Fruit fly (Drosophila melanogaster) whole organism, prepupa: ENCODE results near the gene Spindly.

Source experiments
- Blimp-1 ChIP-seq: fragments of 200-800 bp; sonication (Bioruptor generic); optimal IDR thresholded peaks from 3 replicates; lab custom pipeline; 2017; ENCODE audit warnings: missing biosample characterization, missing genetic modification characterization, mild to moderate bottlenecking, moderate library complexity, missing genetic modification reagents
- CG10631 ChIP-seq: fragments of 200-800 bp; sonication (Bioruptor generic); optimal IDR thresholded peaks from 2 replicates; lab custom pipeline; 2016; ENCODE audit warnings: missing biosample characterization, missing genetic modification characterization
- CG10669 ChIP-seq: fragments of 200-800 bp; sonication (Bioruptor generic); optimal IDR thresholded peaks from 3 replicates; lab custom pipeline; 2018; ENCODE audit warnings: missing biosample characterization, mild to moderate bottlenecking, missing genetic modification characterization, moderate library complexity
- CG11294 ChIP-seq: fragments of 200-800 bp; sonication (Bioruptor generic); IDR thresholded peaks from 2 replicates; pipeline ENCODE4 v1.3.6; 2022; ENCODE audit warnings: missing biosample characterization, missing genetic modification characterization
- CG11762 ChIP-seq: fragments of 200-800 bp; sonication (Bioruptor generic); optimal IDR thresholded peaks from 3 replicates; lab custom pipeline; 2016; ENCODE audit warnings: missing biosample characterization, missing genetic modification characterization; ENCODE audit not compliant: insufficient read depth
- CG11902 ChIP-seq: fragments of 200-800 bp; sonication (Bioruptor generic); optimal IDR thresholded peaks from 3 replicates; lab custom pipeline; 2016; ENCODE audit warnings: missing biosample characterization, missing genetic modification characterization
- CG15336 ChIP-seq: fragments of 200-800 bp; sonication (Bioruptor generic); IDR thresholded peaks from 2 replicates; pipeline ENCODE4 v1.3.6; 2022; ENCODE audit warnings: missing biosample characterization, missing genetic modification characterization
- CG1621 ChIP-seq: fragments of 200-800 bp; sonication (Bioruptor generic); optimal IDR thresholded peaks from 3 replicates; lab custom pipeline; 2018; ENCODE audit warnings: missing biosample characterization, mild to moderate bottlenecking, missing genetic modification characterization
- CG16779 ChIP-seq: fragments of 200-800 bp; sonication (Bioruptor generic); optimal IDR thresholded peaks from 3 replicates; lab custom pipeline; 2017; ENCODE audit warnings: missing biosample characterization, mild to moderate bottlenecking, missing genetic modification characterization
- CG3032 ChIP-seq: fragments of 200-800 bp; optimal IDR thresholded peaks from 2 replicates; lab custom pipeline; 2019; ENCODE audit warnings: missing biosample characterization, mild to moderate bottlenecking, missing genetic modification characterization, moderate library complexity
- CG31627 ChIP-seq: fragments of 200-800 bp; sonication (Bioruptor generic); optimal IDR thresholded peaks from 3 replicates; lab custom pipeline; 2016; ENCODE audit warnings: missing biosample characterization, missing genetic modification characterization
- CG32006 ChIP-seq: fragments of 200-800 bp; sonication (Bioruptor generic); optimal IDR thresholded peaks from 3 replicates; lab custom pipeline; 2017; ENCODE audit warnings: missing biosample characterization, mild to moderate bottlenecking, missing genetic modification characterization
- CG34406 ChIP-seq: fragments of 200-800 bp; sonication (Bioruptor generic); optimal IDR thresholded peaks from 3 replicates; lab custom pipeline; 2016; ENCODE audit warnings: missing biosample characterization, missing genetic modification characterization
- CG6163 ChIP-seq: fragments of 200-800 bp; sonication (Bioruptor generic); IDR thresholded peaks from 3 replicates; pipeline ENCODE4 v1.3.6; 2022; ENCODE audit warnings: missing biosample characterization, missing genetic modification characterization
- CG6276 ChIP-seq: fragments of 200-800 bp; sonication (Bioruptor generic); optimal IDR thresholded peaks from 2 replicates; lab custom pipeline; 2017; ENCODE audit warnings: missing biosample characterization, mild to moderate bottlenecking, missing genetic modification characterization
- CG6792 ChIP-seq: fragments of 200-800 bp; sonication (Bioruptor generic); optimal IDR thresholded peaks from 3 replicates; lab custom pipeline; 2016; ENCODE audit warnings: missing biosample characterization, missing genetic modification characterization
- CG6808 ChIP-seq: fragments of 200-800 bp; sonication (Bioruptor generic); optimal IDR thresholded peaks from 3 replicates; lab custom pipeline; 2017; ENCODE audit warnings: missing biosample characterization, missing genetic modification characterization, mild to moderate bottlenecking, moderate library complexity, missing genetic modification reagents
- CG6854 ChIP-seq: fragments of 200-800 bp; sonication (Bioruptor generic); optimal IDR thresholded peaks from 2 replicates; lab custom pipeline; 2017; ENCODE audit warnings: missing biosample characterization, mild to moderate bottlenecking, missing genetic modification characterization
- CG7368 ChIP-seq: fragments of 200-800 bp; sonication (Bioruptor generic); optimal IDR thresholded peaks from 3 replicates; lab custom pipeline; 2016; ENCODE audit warnings: missing biosample characterization, missing genetic modification characterization
- CG8119 ChIP-seq: fragments of 200-800 bp; sonication (Bioruptor generic); IDR thresholded peaks from 3 replicates; pipeline ENCODE4 v1.3.6; 2022; ENCODE audit warnings: missing biosample characterization, missing genetic modification characterization
- CG8319 ChIP-seq: fragments of 200-800 bp; sonication (Bioruptor generic); optimal IDR thresholded peaks from 3 replicates; lab custom pipeline; 2016; ENCODE audit warnings: missing biosample characterization, missing genetic modification characterization
- CG8632 ChIP-seq: fragments of 200-800 bp; sonication (Bioruptor generic); optimal IDR thresholded peaks from 3 replicates; lab custom pipeline; 2016; ENCODE audit warnings: missing biosample characterization, missing genetic modification characterization
- CG9139 ChIP-seq: fragments of 200-800 bp; sonication (Bioruptor generic); optimal IDR thresholded peaks from 3 replicates; lab custom pipeline; 2017; ENCODE audit warnings: missing biosample characterization, mild to moderate bottlenecking, missing genetic modification characterization
- Eip75B ChIP-seq: fragments of 200-800 bp; sonication (Bioruptor generic); optimal IDR thresholded peaks from 3 replicates; lab custom pipeline; 2016; ENCODE audit warnings: missing biosample characterization, missing genetic modification characterization
- Eip78C ChIP-seq: fragments of 200-800 bp; sonication (Bioruptor generic); peaks from one replicate; lab custom pipeline; 2016; ENCODE audit warnings: missing biosample characterization, missing genetic modification characterization
- Eip93F ChIP-seq: fragments of 200-800 bp; sonication (Bioruptor generic); optimal IDR thresholded peaks from 2 replicates; lab custom pipeline; 2016; ENCODE audit warnings: missing biosample characterization, mild to moderate bottlenecking, missing genetic modification characterization
- Ets21C ChIP-seq: fragments of 200-800 bp; sonication (Bioruptor generic); optimal IDR thresholded peaks from 3 replicates; lab custom pipeline; 2016; ENCODE audit warnings: missing biosample characterization, missing genetic modification characterization
- Ets96B ChIP-seq: fragments of 200-800 bp; optimal IDR thresholded peaks from 2 replicates; lab custom pipeline; 2019; ENCODE audit warnings: missing biosample characterization, mild to moderate bottlenecking, missing genetic modification characterization, moderate library complexity
- Gug ChIP-seq: fragments of 200-800 bp; sonication (Bioruptor generic); IDR thresholded peaks from 2 replicates; pipeline ENCODE4 v1.3.6; 2022; ENCODE audit warnings: missing biosample characterization, missing genetic modification characterization
- Hr38 ChIP-seq: sonication (Bioruptor generic); optimal IDR thresholded peaks from 2 replicates; lab custom pipeline; 2016; ENCODE audit warnings: missing biosample characterization, missing genetic modification characterization
- Hr39 ChIP-seq: fragments of 200-800 bp; sonication (Bioruptor generic); optimal IDR thresholded peaks from 2 replicates; lab custom pipeline; 2016; ENCODE audit warnings: missing biosample characterization, missing genetic modification characterization
- Lpt ChIP-seq: fragments of 200-800 bp; sonication (Bioruptor generic); optimal IDR thresholded peaks from 3 replicates; lab custom pipeline; 2016; ENCODE audit warnings: missing biosample characterization, missing genetic modification characterization
- Met ChIP-seq: fragments of 200-800 bp; sonication (Bioruptor generic); optimal IDR thresholded peaks from 3 replicates; lab custom pipeline; 2016; ENCODE audit warnings: missing biosample characterization, missing genetic modification characterization
- OdsH ChIP-seq: fragments of 200-800 bp; sonication (Bioruptor generic); optimal IDR thresholded peaks from 3 replicates; lab custom pipeline; 2016; ENCODE audit warnings: missing biosample characterization, missing genetic modification characterization
- Sox102F ChIP-seq: fragments of 200-800 bp; sonication (Bioruptor generic); optimal IDR thresholded peaks from 2 replicates; lab custom pipeline; 2016; ENCODE audit warnings: missing biosample characterization, mild to moderate bottlenecking, missing genetic modification characterization
- Sox14 ChIP-seq: fragments of 200-800 bp; sonication (Bioruptor generic); optimal IDR thresholded peaks from 3 replicates; lab custom pipeline; 2016; ENCODE audit warnings: missing biosample characterization, missing genetic modification characterization
- acj6 ChIP-seq: fragments of 200-800 bp; sonication (Bioruptor generic); optimal IDR thresholded peaks from 3 replicates; lab custom pipeline; 2016; ENCODE audit warnings: missing biosample characterization, missing genetic modification characterization
- cyc ChIP-seq: fragments of 200-800 bp; sonication (Bioruptor generic); optimal IDR thresholded peaks from 3 replicates; lab custom pipeline; 2016; ENCODE audit warnings: missing biosample characterization, missing genetic modification characterization
- dac ChIP-seq: fragments of 200-800 bp; sonication (Bioruptor generic); optimal IDR thresholded peaks from 2 replicates; lab custom pipeline; 2017; ENCODE audit warnings: missing biosample characterization, mild to moderate bottlenecking, missing genetic modification characterization
- dsx ChIP-seq: fragments of 200-800 bp; optimal IDR thresholded peaks from 3 replicates; lab custom pipeline; 2019; ENCODE audit warnings: missing biosample characterization, mild to moderate bottlenecking, missing genetic modification characterization, moderate library complexity; ENCODE audit not compliant: poor library complexity, severe bottlenecking
- eg ChIP-seq: fragments of 200-800 bp; sonication (Bioruptor generic); IDR thresholded peaks from 3 replicates; pipeline ENCODE4 v1.3.6; 2022; ENCODE audit warnings: missing biosample characterization, missing genetic modification characterization
- esn ChIP-seq: fragments of 200-800 bp; sonication (Bioruptor generic); optimal IDR thresholded peaks from 2 replicates; lab custom pipeline; 2016; ENCODE audit warnings: missing biosample characterization, mild to moderate bottlenecking, missing genetic modification characterization, moderate library complexity
- fd59A ChIP-seq: fragments of 200-800 bp; sonication (Bioruptor generic); optimal IDR thresholded peaks from 2 replicates; lab custom pipeline; 2017; ENCODE audit warnings: missing biosample characterization, mild to moderate bottlenecking, missing genetic modification characterization, missing genetic modification reagents
- fkh ChIP-seq: fragments of 200-800 bp; sonication (Bioruptor generic); optimal IDR thresholded peaks from 3 replicates; lab custom pipeline; 2017; ENCODE audit warnings: missing biosample characterization, mild to moderate bottlenecking, missing genetic modification characterization, moderate library complexity
- lz ChIP-seq: fragments of 200-800 bp; sonication (Bioruptor generic); optimal IDR thresholded peaks from 3 replicates; lab custom pipeline; 2016; ENCODE audit warnings: missing biosample characterization, missing genetic modification characterization
- pdm3 ChIP-seq: fragments of 200-800 bp; sonication (Bioruptor generic); optimal IDR thresholded peaks from 3 replicates; lab custom pipeline; 2016; ENCODE audit warnings: missing biosample characterization, missing genetic modification characterization
- salr ChIP-seq, 2 experiments: fragments of 200-800 bp; sonication (Bioruptor generic); optimal IDR thresholded peaks; 3 replicates each; lab custom pipeline; 2016 to 2018; ENCODE audit warnings: missing biosample characterization in 2 of 2, missing genetic modification characterization in 2 of 2, mild to moderate bottlenecking in 1 of 2
- spab ChIP-seq: fragments of 200-800 bp; sonication (Bioruptor generic); optimal IDR thresholded peaks from 2 replicates; lab custom pipeline; 2017; ENCODE audit warnings: missing biosample characterization, mild to moderate bottlenecking, missing genetic modification characterization, missing genetic modification reagents
- svp ChIP-seq: fragments of 200-800 bp; sonication (Bioruptor generic); peaks from one replicate; lab custom pipeline; 2016; ENCODE audit warnings: missing biosample characterization, missing genetic modification characterization
- topi ChIP-seq: fragments of 200-800 bp; sonication (Bioruptor generic); optimal IDR thresholded peaks from 3 replicates; lab custom pipeline; 2016; ENCODE audit warnings: missing biosample characterization, missing genetic modification characterization
- vri ChIP-seq: fragments of 200-800 bp; sonication (Bioruptor generic); optimal IDR thresholded peaks from 3 replicates; lab custom pipeline; 2016; ENCODE audit warnings: missing biosample characterization, mild to moderate bottlenecking, missing genetic modification characterization

Spindly gene

dm6 chr2L:3552773-3553172, 22.7 kb upstream of the Spindly start:
- TF ChIP-seq CG6854 (GFP tag; lab: Kevin White, UChicago): peak; percentile 42
- peak; percentile 74 for TF ChIP-seq Sox102F
- peak; percentile 61 for TF ChIP-seq OdsH (GFP tag; lab: Kevin White, UChicago)
- peak; percentile 60 for TF ChIP-seq topi (GFP tag; lab: Kevin White, UChicago)
- peak; percentile 73 for TF ChIP-seq spab (GFP tag; lab: Kevin White, UChicago)
- peak; percentile 52 for TF ChIP-seq Ets21C (GFP tag; lab: Kevin White, UChicago)
- no peak for TF ChIP-seq CG6276
- TF ChIP-seq fd59A (GFP tag; lab: Kevin White, UChicago): peak; percentile 73
- TF ChIP-seq Ets96B (tag; lab: Kevin White, UChicago): peak; percentile 77
- TF ChIP-seq Eip93F (GFP tag; lab: Kevin White, UChicago): no peak
- 0 out of 2 replicates have a peak, but pooled peaks have one; percentile 26 for TF ChIP-seq Gug (GFP tag; lab: Robert Waterston, UW)
- TF ChIP-seq CG9139: peak; percentile 8
- peak; percentile 85 for TF ChIP-seq CG3032 (tag; lab: Kevin White, UChicago)
- peak; percentile 87 for TF ChIP-seq svp (GFP tag; lab: Kevin White, UChicago)
- TF ChIP-seq eg (GFP tag; lab: Robert Waterston, UW): peak; percentile 25; the same call in 1 of the 3 replicates
- peak; percentile 84 for TF ChIP-seq CG6808 (GFP tag; lab: Kevin White, UChicago)
- TF ChIP-seq CG8632 (GFP tag; lab: Kevin White, UChicago): peak; percentile 33
- peak; percentile 72 for TF ChIP-seq Sox14 (GFP tag; lab: Kevin White, UChicago)
- TF ChIP-seq cyc: peak; percentile 65
- TF ChIP-seq acj6 (GFP tag; lab: Kevin White, UChicago): peak; percentile 78
- no peak for TF ChIP-seq Hr38 (GFP tag; lab: Kevin White, UChicago)
- TF ChIP-seq CG7368: peak; percentile 65
- peak; percentile 56 for TF ChIP-seq CG8119
- peak; percentile 11 for TF ChIP-seq Lpt (GFP tag; lab: Kevin White, UChicago)
- peak; percentile 71 for TF ChIP-seq Eip75B
- TF ChIP-seq esn: peak; percentile 76
- TF ChIP-seq salr (GFP tag; optimal IDR thresholded peaks at IDR 0.05; lab: Kevin White, UChicago): peak; percentile 33 to 45
- TF ChIP-seq CG11902 (GFP tag; lab: Kevin White, UChicago): peak; percentile 45
- peak; percentile 78 for TF ChIP-seq CG10669
- no peak for TF ChIP-seq dac
- TF ChIP-seq Blimp-1 (GFP tag; lab: Kevin White, UChicago): peak; percentile 27
- peak; percentile 91 for TF ChIP-seq Eip78C (GFP tag; lab: Kevin White, UChicago)
- 0 out of 2 replicates have a peak, but pooled peaks have one; percentile 21 for TF ChIP-seq CG11294 (GFP tag; lab: Robert Waterston, UW)
- peak; percentile 68 for TF ChIP-seq pdm3
- peak; percentile 37 for TF ChIP-seq CG34406 (GFP tag; lab: Kevin White, UChicago)
- TF ChIP-seq lz (GFP tag; lab: Kevin White, UChicago): peak; percentile 61
- TF ChIP-seq CG16779: no peak
- peak; percentile 83 for TF ChIP-seq CG6163 (GFP tag; lab: Robert Waterston, UW)
- TF ChIP-seq CG15336 (GFP tag; lab: Robert Waterston, UW): 0 out of 2 replicates have a peak, but pooled peaks have one; percentile 19
- TF ChIP-seq CG31627 (GFP tag; lab: Kevin White, UChicago): peak; percentile 73
- peak; percentile 66 for TF ChIP-seq Hr39 (GFP tag; lab: Kevin White, UChicago)
- peak; percentile 54 for TF ChIP-seq CG1621 (tag; lab: Kevin White, UChicago)
- TF ChIP-seq dsx (GFP tag; lab: Kevin White, UChicago): peak; percentile 72
- TF ChIP-seq CG11762 (GFP tag; lab: Kevin White, UChicago): peak; percentile 59
- peak; percentile 72 for TF ChIP-seq CG6792 (GFP tag; lab: Kevin White, UChicago)
- TF ChIP-seq CG10631 (GFP tag; lab: Kevin White, UChicago): peak; percentile 79
- TF ChIP-seq fkh: no peak
- peak; percentile 60 for TF ChIP-seq vri (GFP tag; lab: Kevin White, UChicago)
- peak; percentile 72 for TF ChIP-seq Met
- TF ChIP-seq CG32006 (GFP tag; lab: Kevin White, UChicago): peak; percentile 35
- peak; percentile 51 for TF ChIP-seq CG8319 (GFP tag; lab: Kevin White, UChicago)
